Fruit fly (Drosophila melanogaster) whole organism, embryonic: ENCODE measurements around the gene ZnT86D.

ENCODE experiments used
- Atf3 ChIP-seq: fragments of 200-800 bp; sonication (Bioruptor generic); optimal IDR thresholded peaks from 3 replicates; lab custom pipeline; 2016; ENCODE audit warnings: missing biosample characterization, missing genetic modification characterization
- CG10654 ChIP-seq: fragments of 200-800 bp; sonication (Bioruptor generic); optimal IDR thresholded peaks from 2 replicates; lab custom pipeline; 2016; ENCODE audit warnings: missing biosample characterization, missing genetic modification characterization
- CG10979 ChIP-seq: fragments of 200-800 bp; sonication (Bioruptor generic); optimal IDR thresholded peaks from 2 replicates; lab custom pipeline; 2018; ENCODE audit warnings: missing biosample characterization, mild to moderate bottlenecking, missing genetic modification characterization, moderate library complexity
- CG11093 ChIP-seq: fragments of 200-800 bp; sonication (Bioruptor generic); IDR thresholded peaks from 3 replicates; pipeline ENCODE4 v1.3.6; 2022; ENCODE audit warnings: missing biosample characterization, missing genetic modification characterization
- CG13123 ChIP-seq: fragments of 200-800 bp; sonication (Bioruptor generic); optimal IDR thresholded peaks from 2 replicates; lab custom pipeline; 2016; ENCODE audit warnings: missing biosample characterization, missing genetic modification characterization
- CG14965 ChIP-seq: fragments of 200-800 bp; sonication (Bioruptor generic); optimal IDR thresholded peaks from 2 replicates; lab custom pipeline; 2016; ENCODE audit warnings: missing biosample characterization, missing genetic modification characterization, borderline replicate concordance
- CG17186 ChIP-seq: fragments of 200-800 bp; sonication (Bioruptor generic); optimal IDR thresholded peaks from 3 replicates; lab custom pipeline; 2017; ENCODE audit warnings: missing biosample characterization, missing genetic modification reagents, missing genetic modification characterization
- CG17359 ChIP-seq: fragments of 200-800 bp; sonication (Bioruptor generic); optimal IDR thresholded peaks from 3 replicates; lab custom pipeline; 2018; ENCODE audit warnings: missing biosample characterization, mild to moderate bottlenecking, missing genetic modification characterization, moderate library complexity
- CG18011 ChIP-seq: fragments of 200-800 bp; sonication (Bioruptor generic); optimal IDR thresholded peaks from 2 replicates; lab custom pipeline; 2017; ENCODE audit warnings: missing biosample characterization, missing genetic modification characterization, mild to moderate bottlenecking, moderate library complexity, missing genotype
- CG2202 ChIP-seq: fragments of 200-800 bp; sonication (Bioruptor generic); optimal IDR thresholded peaks from 2 replicates; lab custom pipeline; 2018; ENCODE audit warnings: missing biosample characterization, mild to moderate bottlenecking, missing genetic modification characterization
- CG2712 ChIP-seq: fragments of 200-800 bp; optimal IDR thresholded peaks from 3 replicates; lab custom pipeline; 2019; ENCODE audit warnings: missing biosample characterization, mild to moderate bottlenecking, missing genetic modification characterization, moderate library complexity
- CG32772 ChIP-seq: fragments of 200-800 bp; sonication (Bioruptor generic); IDR thresholded peaks from 2 replicates; pipeline ENCODE4 v1.3.6; 2022; ENCODE audit warnings: missing biosample characterization, missing genetic modification characterization
- CG33557 ChIP-seq: fragments of 200-800 bp; sonication (Bioruptor generic); optimal IDR thresholded peaks from 2 replicates; lab custom pipeline; 2019; ENCODE audit warnings: missing biosample characterization, mild to moderate bottlenecking, missing genetic modification characterization, moderate library complexity
- CG4328 ChIP-seq: fragments of 200-800 bp; sonication (Bioruptor generic); optimal IDR thresholded peaks from 3 replicates; lab custom pipeline; 2017; ENCODE audit warnings: missing biosample characterization, missing genetic modification reagents, missing genetic modification characterization
- CG6272 ChIP-seq: fragments of 200-800 bp; sonication (Bioruptor generic); IDR thresholded peaks from 2 replicates; pipeline ENCODE4 v1.3.6; 2022; ENCODE audit warnings: missing biosample characterization, missing genetic modification characterization
- CG7556 ChIP-seq: fragments of 200-800 bp; sonication (Bioruptor generic); optimal IDR thresholded peaks from 2 replicates; lab custom pipeline; 2017; ENCODE audit warnings: missing biosample characterization, mild to moderate bottlenecking, missing genetic modification characterization
- CTCF ChIP-seq: fragments of 200-800 bp; sonication (Bioruptor generic); optimal IDR thresholded peaks from 2 replicates; lab custom pipeline; 2017; ENCODE audit warnings: missing biosample characterization, mild to moderate bottlenecking, missing genetic modification characterization, moderate library complexity
- CoRest ChIP-seq: fragments of 200-800 bp; sonication (Bioruptor generic); optimal IDR thresholded peaks from 3 replicates; lab custom pipeline; 2018; ENCODE audit warnings: missing biosample characterization, mild to moderate bottlenecking, missing genetic modification characterization, moderate library complexity
- Drgx ChIP-seq: fragments of 200-800 bp; sonication (Bioruptor generic); IDR thresholded peaks from 2 replicates; pipeline ENCODE4 v1.3.6; 2022; ENCODE audit warnings: missing biosample characterization, missing genetic modification characterization
- Fer3 ChIP-seq: fragments of 200-800 bp; sonication (Bioruptor generic); optimal IDR thresholded peaks from 2 replicates; lab custom pipeline; 2018; ENCODE audit warnings: missing biosample characterization, mild to moderate bottlenecking, missing genetic modification characterization, moderate library complexity
- Max ChIP-seq: fragments of 200-800 bp; sonication (Bioruptor generic); optimal IDR thresholded peaks from 2 replicates; lab custom pipeline; 2016; ENCODE audit warnings: missing biosample characterization, mild to moderate bottlenecking, missing genetic modification characterization
- Nf-YC ChIP-seq: fragments of 200-800 bp; optimal IDR thresholded peaks from 3 replicates; lab custom pipeline; 2019; ENCODE audit warnings: missing biosample characterization, mild to moderate bottlenecking, missing genetic modification characterization, moderate library complexity
- Oli ChIP-seq: fragments of 200-800 bp; sonication (Bioruptor generic); optimal IDR thresholded peaks from 2 replicates; lab custom pipeline; 2018; ENCODE audit warnings: missing biosample characterization, mild to moderate bottlenecking, missing genetic modification characterization, moderate library complexity
- Optix ChIP-seq: fragments of 200-800 bp; sonication (Bioruptor generic); IDR thresholded peaks from 3 replicates; pipeline ENCODE4 v1.3.6; 2022; ENCODE audit warnings: missing biosample characterization, missing genetic modification characterization
- PHDP ChIP-seq: fragments of 200-800 bp; sonication (Bioruptor generic); optimal IDR thresholded peaks from 3 replicates; lab custom pipeline; 2018; ENCODE audit warnings: missing biosample characterization, mild to moderate bottlenecking, missing genetic modification characterization, moderate library complexity
- Side ChIP-seq: fragments of 200-800 bp; sonication (Bioruptor generic); optimal IDR thresholded peaks from 2 replicates; lab custom pipeline; 2016; ENCODE audit warnings: missing biosample characterization, missing genetic modification characterization
- Six4 ChIP-seq: fragments of 200-800 bp; sonication (Bioruptor generic); optimal IDR thresholded peaks from 2 replicates; lab custom pipeline; 2016; ENCODE audit warnings: missing biosample characterization, missing genetic modification characterization
- aop ChIP-seq: fragments of 200-800 bp; sonication (Bioruptor generic); IDR thresholded peaks from 2 replicates; pipeline ENCODE4 v1.3.6; 2022; ENCODE audit warnings: missing biosample characterization, missing genetic modification characterization
- bbx ChIP-seq: fragments of 200-800 bp; sonication (Bioruptor generic); IDR thresholded peaks from 2 replicates; pipeline ENCODE4 v1.3.6; 2022; ENCODE audit warnings: missing biosample characterization, missing genetic modification characterization; ENCODE audit not compliant: partially characterized antibody
- crc ChIP-seq: fragments of 200-800 bp; sonication (Bioruptor generic); optimal IDR thresholded peaks from 2 replicates; lab custom pipeline; 2016; ENCODE audit warnings: missing biosample characterization, missing genetic modification characterization
- dpn ChIP-seq, 2 experiments: fragments of 200-800 bp; sonication (Bioruptor generic); optimal IDR thresholded peaks; 3 replicates each; lab custom pipeline; 2016; ENCODE audit warnings: missing biosample characterization in 2 of 2, missing genetic modification characterization in 2 of 2
- esg ChIP-seq: fragments of 200-800 bp; sonication (Bioruptor generic); conservative IDR thresholded peaks from 2 replicates; pipeline ENCODE4 v1.3.6; 2022; ENCODE audit warnings: missing biosample characterization, missing genetic modification characterization
- eve ChIP-seq, 2 experiments: fragments of >200 bp; optimal IDR thresholded peaks; 2 replicates each; lab custom pipeline; 2017; ENCODE audit warnings: missing biosample characterization in 2 of 2, missing genetic modification characterization in 2 of 2
- gt ChIP-seq: fragments of 200-800 bp; sonication (Bioruptor generic); IDR thresholded peaks from 2 replicates; pipeline ENCODE4 v1.3.6; 2022; ENCODE audit warnings: missing biosample characterization, missing genetic modification characterization
- ham ChIP-seq: fragments of 200-800 bp; sonication (Bioruptor generic); IDR thresholded peaks from 2 replicates; pipeline ENCODE4 v1.3.6; 2022; ENCODE audit warnings: missing biosample characterization, missing genetic modification characterization
- hth ChIP-seq: fragments of >200 bp; optimal IDR thresholded peaks from 2 replicates; lab custom pipeline; 2017; ENCODE audit warnings: inconsistent platforms
- inv ChIP-seq: fragments of 200-800 bp; sonication (Bioruptor generic); IDR thresholded peaks from 2 replicates; pipeline ENCODE4 v1.3.6; 2022; ENCODE audit warnings: missing biosample characterization, missing genetic modification characterization; ENCODE audit not compliant: partially characterized antibody
- maf-S ChIP-seq: fragments of 200-800 bp; sonication (Bioruptor generic); optimal IDR thresholded peaks from 2 replicates; lab custom pipeline; 2016; ENCODE audit warnings: missing biosample characterization, missing genetic modification characterization
- mirr ChIP-seq: fragments of 200-800 bp; sonication (Bioruptor generic); optimal IDR thresholded peaks from 3 replicates; lab custom pipeline; 2018; ENCODE audit warnings: missing biosample characterization, mild to moderate bottlenecking, missing genetic modification characterization
- nom ChIP-seq: fragments of 200-800 bp; sonication (Bioruptor generic); optimal IDR thresholded peaks from 2 replicates; lab custom pipeline; 2017; ENCODE audit warnings: missing biosample characterization, missing genetic modification characterization, mild to moderate bottlenecking, moderate library complexity, missing genetic modification reagents
- pfk ChIP-seq: fragments of 200-800 bp; sonication (Bioruptor generic); optimal IDR thresholded peaks from 2 replicates; lab custom pipeline; 2018; ENCODE audit warnings: missing biosample characterization, mild to moderate bottlenecking, missing genetic modification characterization, moderate library complexity
- prd ChIP-seq, 3 experiments: fragments of >200 bp in 2 of 3; fragments of 200-800 bp in 1 of 3; sonication (Bioruptor generic) in 1 of 3; optimal IDR thresholded peaks in 2 of 3; IDR thresholded peaks in 1 of 3; 2 replicates in 2 of 3; 3 replicates in 1 of 3; pipeline versions ENCODE4 v1.3.6 to Lab custom; 2017 to 2022; ENCODE audit warnings: missing biosample characterization in 1 of 3, missing genetic modification characterization in 1 of 3
- pros ChIP-seq: fragments of 200-800 bp; sonication (Bioruptor generic); optimal IDR thresholded peaks from 3 replicates; lab custom pipeline; 2019; ENCODE audit warnings: missing biosample characterization, mild to moderate bottlenecking, missing genetic modification characterization, moderate library complexity
- psq ChIP-seq: fragments of 200-800 bp; sonication (Bioruptor generic); optimal IDR thresholded peaks from 2 replicates; lab custom pipeline; 2017; ENCODE audit warnings: missing biosample characterization, missing genetic modification characterization
- repo ChIP-seq: fragments of 200-800 bp; sonication (Bioruptor generic); optimal IDR thresholded peaks from 2 replicates; lab custom pipeline; 2016; ENCODE audit warnings: missing biosample characterization, missing genetic modification characterization
- row ChIP-seq: fragments of 200-800 bp; sonication (Bioruptor generic); IDR thresholded peaks from 3 replicates; pipeline ENCODE4 v1.3.6; 2022; ENCODE audit warnings: missing biosample characterization, missing genetic modification characterization
- sc ChIP-seq, 3 experiments: fragments of >200 bp in 2 of 3; fragments of 200-800 bp in 1 of 3; sonication (Bioruptor generic) in 1 of 3; optimal IDR thresholded peaks; 2 replicates in 2 of 3; 3 replicates in 1 of 3; lab custom pipeline; 2017; ENCODE audit warnings: mild to moderate bottlenecking in 1 of 3, missing biosample characterization in 1 of 3, missing genetic modification characterization in 1 of 3, missing genetic modification reagents in 1 of 3
- unc-4 ChIP-seq: fragments of 200-800 bp; sonication (Bioruptor generic); IDR thresholded peaks from 2 replicates; pipeline ENCODE4 v1.3.6; 2022; ENCODE audit warnings: missing biosample characterization, missing genetic modification characterization; ENCODE audit not compliant: partially characterized antibody
- zf30C ChIP-seq: fragments of 200-800 bp; sonication (Bioruptor generic); optimal IDR thresholded peaks from 3 replicates; lab custom pipeline; 2018; ENCODE audit warnings: missing biosample characterization, mild to moderate bottlenecking, missing genetic modification characterization
- zfh1 ChIP-seq: fragments of 200-800 bp; sonication (Bioruptor generic); IDR thresholded peaks from 3 replicates; pipeline ENCODE4 v1.3.6; 2022; ENCODE audit warnings: missing biosample characterization, missing genetic modification characterization

ZnT86D gene

dm6 chr3R:11200885-11201421 lies 13.4 kb downstream of the ZnT86D start (continued):
- TF ChIP-seq CG33557 (GFP tag; lab: Kevin White, UChicago) (no peak), zf30C (GFP tag; lab: Kevin White, UChicago) (no peak), esg (GFP tag; lab: Robert Waterston, UW) (peak; percentile 62), gt (GFP tag; lab: Robert Waterston, UW) (no peak), repo (GFP tag; lab: Kevin White, UChicago) (no peak), PHDP (tag; lab: Kevin White, UChicago) (peak; percentile 66), ham (GFP tag; lab: Robert Waterston, UW) (no peak), Six4 (peak; percentile 25), inv (GFP tag; lab: Robert Waterston, UW) (no peak), CG18011 (GFP tag; lab: Kevin White, UChicago) (no peak), prd (optimal IDR thresholded peaks at IDR 0.05; lab: Kevin White, UChicago) (no peak), prd (GFP tag; IDR thresholded peaks at IDR 0.05; lab: Robert Waterston, UW) (peak; percentile 67), CG6272 (GFP tag; lab: Robert Waterston, UW) (no peak), CG11093 (GFP tag; lab: Robert Waterston, UW) (no peak), Optix (0 out of 3 replicates have a peak, but pooled peaks have one; percentile 5), Drgx (GFP tag; lab: Robert Waterston, UW) (peak; percentile 47), mirr (GFP tag; lab: Kevin White, UChicago) (no peak), aop (GFP tag; lab: Robert Waterston, UW) (no peak), Fer3 (peak; percentile 63), crc (GFP tag; lab: Kevin White, UChicago) (no peak), dpn (GFP tag; optimal IDR thresholded peaks at IDR 0.05; lab: Kevin White, UChicago) (peak in 1 of 2 experiments; percentile 65), CoRest (peak; percentile 62), CG10979 (tag; lab: Kevin White, UChicago) (peak; percentile 18), CG13123 (GFP tag; lab: Kevin White, UChicago) (no peak), bbx (GFP tag; lab: Robert Waterston, UW) (no peak), Atf3 (GFP tag; lab: Kevin White, UChicago) (no peak), Side (GFP tag; lab: Kevin White, UChicago) (no peak), row (GFP tag; lab: Robert Waterston, UW) (peak; percentile 92), Nf-YC (tag; lab: Kevin White, UChicago) (no peak), CG2202 (tag; lab: Kevin White, UChicago) (no peak), unc-4 (no peak), CG10654 (GFP tag; lab: Kevin White, UChicago) (peak; percentile 46), CG17359 (peak; percentile 55), Max (GFP tag; lab: Kevin White, UChicago) (peak; percentile 56), hth (lab: Kevin White, UChicago) (no peak), CG32772 (GFP tag; lab: Robert Waterston, UW) (0 out of 2 replicates have a peak, but pooled peaks have one; percentile 32), CG17186 (GFP tag; lab: Kevin White, UChicago) (no peak), CG7556 (GFP tag; lab: Kevin White, UChicago) (peak; percentile 51), Oli (tag; lab: Kevin White, UChicago) (peak; percentile 73), pros (GFP tag; lab: Kevin White, UChicago) (no peak), zfh1 (GFP tag; lab: Robert Waterston, UW) (peak; percentile 58; the same call in 1 of the 3 replicates), CG14965 (GFP tag; lab: Kevin White, UChicago) (no peak), maf-S (no peak), eve (GFP tag; optimal IDR thresholded peaks at IDR 0.05; lab: Kevin White, UChicago) (no peak), psq (GFP tag; lab: Kevin White, UChicago) (no peak), CG4328 (GFP tag; lab: Kevin White, UChicago) (no peak), nom (GFP tag; lab: Kevin White, UChicago) (no peak), sc (optimal IDR thresholded peaks at IDR 0.05; lab: Kevin White, UChicago) (no peak), sc (GFP tag; optimal IDR thresholded peaks at IDR 0.05; lab: Kevin White, UChicago) (peak; percentile 18), CG2712 (tag; lab: Kevin White, UChicago) (peak; percentile 51), pfk (GFP tag; lab: Kevin White, UChicago) (no peak), CTCF (GFP tag; lab: Kevin White, UChicago) (no peak)
